Worm (Caenorhabditis elegans) whole organism, L1 larva: ENCODE measurements around the gene M176.11.

Source experiments
- alr-1 ChIP-seq: fragments of 200-800 bp; sonication (Bioruptor generic); optimal IDR thresholded peaks from 2 replicates; lab custom pipeline; 2018; ENCODE audit warnings: borderline replicate concordance, mild to moderate bottlenecking, missing genetic modification characterization, missing compliant biosample characterization
- elt-2 ChIP-seq: sonication (generic microtip); optimal IDR thresholded peaks from 2 replicates; lab custom pipeline; 2016; ENCODE audit warnings: missing genetic modification characterization, mild to moderate bottlenecking, inconsistent platforms, missing compliant biosample characterization, missing genetic modification reagents
- elt-3 ChIP-seq, 6 experiments: fragments of 150-350 bp in 1 of 6; sonication (generic microtip); optimal IDR thresholded peaks; 2 replicates each; lab custom pipeline; 2017 to 2018; ENCODE audit warnings: missing biosample characterization in 6 of 6, missing genetic modification characterization in 6 of 6, inconsistent platforms in 1 of 6

DNA sequence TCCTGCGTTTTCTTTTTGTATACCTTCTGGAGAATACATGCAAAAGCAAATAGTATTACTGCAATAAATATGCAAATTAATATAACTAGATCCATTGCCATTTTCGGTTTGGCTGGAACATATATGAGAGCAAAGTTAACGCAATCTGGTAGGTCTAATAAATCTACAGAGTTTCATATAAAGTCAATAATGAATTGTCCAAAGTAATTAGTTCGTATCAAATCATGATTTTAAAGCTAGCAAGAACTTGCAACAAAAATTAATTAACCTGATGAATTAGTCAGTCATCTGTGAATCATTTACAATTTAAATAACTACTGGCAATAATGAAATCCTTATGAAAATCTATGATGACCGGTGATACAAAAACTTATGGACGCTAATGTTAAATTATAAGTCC is 23.3 kb downstream of the M176.11 start, which contains the start of gene R09D1.13:
- TF ChIP-seq elt-3 (tag; optimal IDR thresholded peaks at IDR 0.05; lab: Kevin White, UChicago) (no peak), alr-1 (no peak), elt-2 (tag; lab: Kevin White, UChicago) (no peak)
